Worm (Caenorhabditis elegans) whole organism, midembryonic: ENCODE results near the gene srd-3.

Experiments
- T22C8.4 ChIP-seq: fragments of 200-800 bp; sonication (Bioruptor generic); IDR thresholded peaks from 2 replicates; pipeline ENCODE4 v1.3.6; 2022; ENCODE audit warnings: missing genetic modification characterization, missing compliant biosample characterization
- cog-1 ChIP-seq: sonication (generic microtip); optimal IDR thresholded peaks from 2 replicates; lab custom pipeline; 2016; ENCODE audit warnings: missing genetic modification characterization, missing compliant biosample characterization
- flt-1 ChIP-seq: fragments of 200-800 bp; sonication (Bioruptor generic); IDR thresholded peaks from 2 replicates; pipeline ENCODE4 v1.3.6; 2022; ENCODE audit warnings: missing genetic modification characterization, missing compliant biosample characterization
- med-1 ChIP-seq: sonication (generic microtip); optimal IDR thresholded peaks from 2 replicates; lab custom pipeline; 2017; ENCODE audit warnings: missing genetic modification characterization, mild to moderate bottlenecking, missing compliant biosample characterization, antibody characterized with exemption, missing genetic modification reagents; ENCODE audit not compliant: insufficient read depth
- ref-1 ChIP-seq: fragments of 200-800 bp; sonication (Bioruptor generic); conservative IDR thresholded peaks from 2 replicates; pipeline ENCODE4 v1.3.6; 2022; ENCODE audit warnings: missing genetic modification reagents, missing genetic modification characterization, missing compliant biosample characterization
- tab-1 ChIP-seq: fragments of 200-800 bp; sonication (Bioruptor generic); IDR thresholded peaks from 2 replicates; pipeline ENCODE4 v1.3.6; 2022; ENCODE audit warnings: missing genetic modification characterization, missing compliant biosample characterization
- ztf-23 ChIP-seq: fragments of 200-800 bp; sonication (Bioruptor generic); IDR thresholded peaks from 2 replicates; pipeline ENCODE4 v1.3.6; 2022; ENCODE audit warnings: missing genetic modification reagents, missing genetic modification characterization, missing compliant biosample characterization
- ztf-29 ChIP-seq: fragments of 200-800 bp; sonication (Bioruptor generic); IDR thresholded peaks from 2 replicates; pipeline ENCODE4 v1.3.6; 2022; ENCODE audit warnings: missing genetic modification reagents, missing genetic modification characterization, missing compliant biosample characterization

- TF ChIP-seq ref-1 (GFP tag; lab: Robert Waterston, UW) = no peak
- TF ChIP-seq ztf-23 (GFP tag; lab: Robert Waterston, UW) = no peak
- no peak for TF ChIP-seq tab-1
- TF ChIP-seq ztf-29 = no peak
- TF ChIP-seq T22C8.4 (GFP tag; lab: Robert Waterston, UW) = no peak
- TF ChIP-seq med-1 = no peak
- TF ChIP-seq flt-1 (GFP tag; lab: Robert Waterston, UW) = no peak
- TF ChIP-seq cog-1 (tag; lab: Kevin White, UChicago) = no peak
Observed at ce11 chrII:95177-95576, 33.7 kb downstream of the srd-3 start, which contains the start of gene C50D2.7.
